Fruit fly (Drosophila melanogaster) whole organism, embryonic: ENCODE results near the gene DIP2.
A peak's percentile ranks its signal among the peaks of the same experiment; 100 is the strongest.

Experiments
- Aef1 ChIP-seq: fragments of 200-800 bp; sonication (Bioruptor generic); IDR thresholded peaks from 3 replicates; pipeline ENCODE4 v1.3.6; 2022; ENCODE audit warnings: missing biosample characterization, missing genetic modification characterization
- CG10431 ChIP-seq: fragments of 200-800 bp; sonication (Bioruptor generic); optimal IDR thresholded peaks from 3 replicates; lab custom pipeline; 2018; ENCODE audit warnings: missing biosample characterization, mild to moderate bottlenecking, missing genetic modification characterization
- CG14710 ChIP-seq: fragments of 200-800 bp; sonication (Bioruptor generic); optimal IDR thresholded peaks from 3 replicates; lab custom pipeline; 2019; ENCODE audit warnings: missing biosample characterization, mild to moderate bottlenecking, missing genetic modification characterization, moderate library complexity
- CG14965 ChIP-seq: fragments of 200-800 bp; sonication (Bioruptor generic); optimal IDR thresholded peaks from 2 replicates; lab custom pipeline; 2016; ENCODE audit warnings: missing biosample characterization, missing genetic modification characterization, borderline replicate concordance
- CG16863 ChIP-seq: fragments of 200-800 bp; sonication (Bioruptor generic); optimal IDR thresholded peaks from 3 replicates; lab custom pipeline; 2016; ENCODE audit warnings: missing biosample characterization, missing genetic modification characterization
- CG17361 ChIP-seq: fragments of 200-800 bp; sonication (Bioruptor generic); IDR thresholded peaks from 3 replicates; pipeline ENCODE4 v1.3.6; 2022; ENCODE audit warnings: missing biosample characterization, missing genetic modification characterization
- CG18476 ChIP-seq: fragments of 200-800 bp; sonication (Bioruptor generic); optimal IDR thresholded peaks from 2 replicates; lab custom pipeline; 2016; ENCODE audit warnings: missing biosample characterization, mild to moderate bottlenecking, missing genetic modification characterization
- CG2120 ChIP-seq: fragments of 200-800 bp; sonication (Bioruptor generic); optimal IDR thresholded peaks from 3 replicates; lab custom pipeline; 2016; ENCODE audit warnings: missing biosample characterization, missing genetic modification characterization
- CG2875 ChIP-seq: fragments of 200-800 bp; sonication (Bioruptor generic); optimal IDR thresholded peaks from 2 replicates; lab custom pipeline; 2017; ENCODE audit warnings: missing biosample characterization, mild to moderate bottlenecking, missing genetic modification characterization, missing genetic modification reagents
- CG31388 ChIP-seq: fragments of 200-800 bp; sonication (Bioruptor generic); optimal IDR thresholded peaks from 2 replicates; lab custom pipeline; 2016; ENCODE audit warnings: missing biosample characterization, missing genetic modification characterization
- CG31441 ChIP-seq: fragments of 200-800 bp; sonication (Bioruptor generic); IDR thresholded peaks from 2 replicates; pipeline ENCODE4 v1.3.6; 2022; ENCODE audit warnings: missing biosample characterization, missing genetic modification characterization
- CG34422 ChIP-seq: fragments of 200-800 bp; sonication (Bioruptor generic); IDR thresholded peaks from 3 replicates; pipeline ENCODE4 v1.3.6; 2022; ENCODE audit warnings: missing biosample characterization, missing genetic modification characterization
- CG6765 ChIP-seq: fragments of 200-800 bp; sonication (Bioruptor generic); optimal IDR thresholded peaks from 3 replicates; lab custom pipeline; 2017; ENCODE audit warnings: missing biosample characterization, mild to moderate bottlenecking, missing genetic modification characterization
- CG6791 ChIP-seq: fragments of 200-800 bp; sonication (Bioruptor generic); IDR thresholded peaks from 3 replicates; pipeline ENCODE4 v1.3.6; 2022; ENCODE audit warnings: missing biosample characterization, missing genetic modification characterization; ENCODE audit not compliant: partially characterized antibody
- CG7556 ChIP-seq: fragments of 200-800 bp; sonication (Bioruptor generic); optimal IDR thresholded peaks from 2 replicates; lab custom pipeline; 2017; ENCODE audit warnings: missing biosample characterization, mild to moderate bottlenecking, missing genetic modification characterization
- CG7928 ChIP-seq: fragments of 200-800 bp; sonication (Bioruptor generic); optimal IDR thresholded peaks from 2 replicates; lab custom pipeline; 2017; ENCODE audit warnings: missing biosample characterization, mild to moderate bottlenecking, missing genetic modification characterization
- CG7987 ChIP-seq: fragments of 200-800 bp; sonication (Bioruptor generic); optimal IDR thresholded peaks from 2 replicates; lab custom pipeline; 2018; ENCODE audit warnings: missing biosample characterization, mild to moderate bottlenecking, missing genetic modification characterization, moderate library complexity
- CG8359 ChIP-seq: fragments of 200-800 bp; sonication (Bioruptor generic); optimal IDR thresholded peaks from 2 replicates; lab custom pipeline; 2017; ENCODE audit warnings: missing biosample characterization, mild to moderate bottlenecking, missing genetic modification characterization, borderline replicate concordance
- CG9609 ChIP-seq: fragments of 200-800 bp; sonication (Bioruptor generic); optimal IDR thresholded peaks from 3 replicates; lab custom pipeline; 2016; ENCODE audit warnings: missing biosample characterization, missing genetic modification characterization
- CTCF ChIP-seq: fragments of 200-800 bp; sonication (Bioruptor generic); optimal IDR thresholded peaks from 2 replicates; lab custom pipeline; 2017; ENCODE audit warnings: missing biosample characterization, mild to moderate bottlenecking, missing genetic modification characterization, moderate library complexity
- Dip3 ChIP-seq: fragments of 200-800 bp; sonication (Bioruptor generic); optimal IDR thresholded peaks from 3 replicates; lab custom pipeline; 2016; ENCODE audit warnings: missing biosample characterization, missing genetic modification characterization
- Dll ChIP-seq: fragments of 200-800 bp; sonication (Bioruptor generic); IDR thresholded peaks from 4 replicates; pipeline ENCODE4 v1.3.6; 2022; ENCODE audit warnings: missing biosample characterization, missing genetic modification characterization; ENCODE audit not compliant: partially characterized antibody
- ERR ChIP-seq: fragments of 200-800 bp; sonication (Bioruptor generic); optimal IDR thresholded peaks from 2 replicates; lab custom pipeline; 2016; ENCODE audit warnings: missing biosample characterization, missing genetic modification characterization
- Gug ChIP-seq: fragments of 200-800 bp; sonication (Bioruptor generic); IDR thresholded peaks from 4 replicates; pipeline ENCODE4 v1.3.6; 2022; ENCODE audit warnings: missing biosample characterization, missing genetic modification characterization
- HLH4C ChIP-seq: fragments of 200-800 bp; sonication (Bioruptor generic); IDR thresholded peaks from 3 replicates; pipeline ENCODE4 v1.3.6; 2022; ENCODE audit warnings: missing biosample characterization, missing genetic modification characterization; ENCODE audit not compliant: partially characterized antibody
- Hr3 ChIP-seq: fragments of 200-800 bp; sonication (Bioruptor generic); optimal IDR thresholded peaks from 3 replicates; lab custom pipeline; 2016; ENCODE audit warnings: missing biosample characterization, missing genetic modification characterization
- Hsf ChIP-seq: fragments of 200-800 bp; sonication (Bioruptor generic); optimal IDR thresholded peaks from 3 replicates; lab custom pipeline; 2016; ENCODE audit warnings: missing biosample characterization, missing genetic modification characterization
- NFAT ChIP-seq: fragments of 200-800 bp; sonication (Bioruptor generic); IDR thresholded peaks from 2 replicates; pipeline ENCODE4 v1.3.6; 2022; ENCODE audit warnings: missing biosample characterization, missing genetic modification characterization
- ash1 ChIP-seq: fragments of 200-800 bp; sonication (Bioruptor generic); optimal IDR thresholded peaks from 2 replicates; lab custom pipeline; 2018; ENCODE audit warnings: missing biosample characterization, mild to moderate bottlenecking, missing genetic modification characterization
- bsh ChIP-seq, 2 experiments: fragments of 200-800 bp; sonication (Bioruptor generic); optimal IDR thresholded peaks; 2 replicates each; lab custom pipeline; 2017 to 2018; ENCODE audit warnings: mild to moderate bottlenecking in 2 of 2, missing biosample characterization in 2 of 2, missing genetic modification characterization in 2 of 2, moderate library complexity in 1 of 2
- crol ChIP-seq: fragments of 200-800 bp; sonication (Bioruptor generic); IDR thresholded peaks from 2 replicates; pipeline ENCODE4 v1.3.6; 2022; ENCODE audit warnings: missing biosample characterization, missing genetic modification characterization
- dan ChIP-seq: fragments of 200-800 bp; sonication (Bioruptor generic); IDR thresholded peaks from 2 replicates; pipeline ENCODE4 v1.3.6; 2022; ENCODE audit warnings: missing biosample characterization, missing genetic modification characterization
- ewg ChIP-seq: fragments of 200-800 bp; sonication (Bioruptor generic); optimal IDR thresholded peaks from 3 replicates; lab custom pipeline; 2017; ENCODE audit warnings: mild to moderate bottlenecking, missing biosample characterization, missing genetic modification reagents, missing genetic modification characterization
- fru ChIP-seq: fragments of >200 bp; optimal IDR thresholded peaks from 2 replicates; lab custom pipeline; 2017
- gsb-n ChIP-seq: fragments of 200-800 bp; sonication (Bioruptor generic); optimal IDR thresholded peaks from 3 replicates; lab custom pipeline; 2018; ENCODE audit warnings: missing biosample characterization, mild to moderate bottlenecking, missing genetic modification characterization
- luna ChIP-seq: fragments of 200-800 bp; sonication (Bioruptor generic); optimal IDR thresholded peaks from 2 replicates; lab custom pipeline; 2016; ENCODE audit warnings: missing biosample characterization, missing genetic modification characterization
- mirr ChIP-seq: fragments of 200-800 bp; sonication (Bioruptor generic); optimal IDR thresholded peaks from 3 replicates; lab custom pipeline; 2018; ENCODE audit warnings: missing biosample characterization, mild to moderate bottlenecking, missing genetic modification characterization
- onecut ChIP-seq: fragments of 200-800 bp; sonication (Bioruptor generic); IDR thresholded peaks from 2 replicates; pipeline ENCODE4 v1.3.6; 2022; ENCODE audit warnings: missing biosample characterization, missing genetic modification characterization
- p53 ChIP-seq: fragments of 200-800 bp; sonication (Bioruptor generic); optimal IDR thresholded peaks from 2 replicates; lab custom pipeline; 2016; ENCODE audit warnings: missing biosample characterization, missing genetic modification characterization
- pan ChIP-seq, 4 experiments: fragments of >200 bp in 3 of 4; fragments of 200-800 bp in 1 of 4; sonication (Bioruptor generic) in 1 of 4; optimal IDR thresholded peaks in 3 of 4; IDR thresholded peaks in 1 of 4; 2 replicates each; pipeline versions ENCODE4 v1.3.6 to Lab custom; 2017 to 2022; ENCODE audit warnings: missing biosample characterization in 2 of 4, missing genetic modification characterization in 2 of 4, mixed read lengths in 1 of 4
- sc ChIP-seq, 3 experiments: fragments of >200 bp in 2 of 3; fragments of 200-800 bp in 1 of 3; sonication (Bioruptor generic) in 1 of 3; optimal IDR thresholded peaks; 2 replicates in 2 of 3; 3 replicates in 1 of 3; lab custom pipeline; 2017; ENCODE audit warnings: mild to moderate bottlenecking in 1 of 3, missing biosample characterization in 1 of 3, missing genetic modification characterization in 1 of 3, missing genetic modification reagents in 1 of 3
- scrt ChIP-seq: fragments of 200-800 bp; sonication (Bioruptor generic); optimal IDR thresholded peaks from 2 replicates; lab custom pipeline; 2018; ENCODE audit warnings: missing biosample characterization, mild to moderate bottlenecking, missing genetic modification characterization, moderate library complexity
- sens ChIP-seq: fragments of 200-800 bp; sonication (Bioruptor generic); peaks from one replicate; lab custom pipeline; 2016; ENCODE audit warnings: missing biosample characterization, missing genetic modification characterization
- tin ChIP-seq: fragments of 200-800 bp; sonication (Bioruptor generic); optimal IDR thresholded peaks from 3 replicates; lab custom pipeline; 2016; ENCODE audit warnings: missing biosample characterization, missing genetic modification characterization
- tll ChIP-seq, 2 experiments: fragments of 200-800 bp in 1 of 2; fragments of >200 bp in 1 of 2; sonication (Bioruptor generic) in 1 of 2; optimal IDR thresholded peaks; 2 replicates each; lab custom pipeline; 2017 to 2019; ENCODE audit warnings: missing biosample characterization in 2 of 2, missing genetic modification characterization in 2 of 2, mild to moderate bottlenecking in 1 of 2, moderate library complexity in 1 of 2
- tna ChIP-seq: fragments of 200-800 bp; sonication (Bioruptor generic); IDR thresholded peaks from 2 replicates; pipeline ENCODE4 v1.3.6; 2022; ENCODE audit warnings: missing biosample characterization, missing genetic modification characterization; ENCODE audit not compliant: partially characterized antibody
- trem ChIP-seq: fragments of 200-800 bp; optimal IDR thresholded peaks from 3 replicates; lab custom pipeline; 2019; ENCODE audit warnings: missing biosample characterization, mild to moderate bottlenecking, missing genetic modification characterization, moderate library complexity
- vnd ChIP-seq: fragments of 200-800 bp; sonication (Bioruptor generic); IDR thresholded peaks from 3 replicates; pipeline ENCODE4 v1.3.6; 2022; ENCODE audit warnings: missing biosample characterization, missing genetic modification characterization; ENCODE audit not compliant: partially characterized antibody

Gene DIP2

dm6 chr3L:264378-265151 lies 6.8 kb upstream of the DIP2 start, which contains the start of the genes Tudor-SN and mRpL17 (continued):
- TF ChIP-seq vnd (GFP tag; lab: Robert Waterston, UW) (peak; percentile 98), CTCF (GFP tag; lab: Kevin White, UChicago) (peak; percentile 6), Hsf (GFP tag; lab: Kevin White, UChicago) (peak; percentile 16), CG34422 (GFP tag; lab: Robert Waterston, UW) (0 out of 3 replicates have a peak, but pooled peaks have one; percentile 34), CG31441 (GFP tag; lab: Robert Waterston, UW) (peak; percentile 57; the same call in 1 of the 2 replicates), sens (peak; percentile 79), sc (optimal IDR thresholded peaks at IDR 0.05; lab: Kevin White, UChicago) (no peak), sc (GFP tag; optimal IDR thresholded peaks at IDR 0.05; lab: Kevin White, UChicago) (peak; percentile 15), crol (GFP tag; lab: Robert Waterston, UW) (no peak), CG2120 (GFP tag; lab: Kevin White, UChicago) (peak; percentile 59), NFAT (peak; percentile 66; the same call in 1 of the 2 replicates), CG2875 (no peak), CG7987 (GFP tag; lab: Kevin White, UChicago) (no peak), Hr3 (GFP tag; lab: Kevin White, UChicago) (peak; percentile 65), CG14965 (no peak), Aef1 (no peak), onecut (GFP tag; lab: Robert Waterston, UW) (no peak), CG16863 (GFP tag; lab: Kevin White, UChicago) (peak; percentile 5), p53 (GFP tag; lab: Kevin White, UChicago) (no peak), CG6765 (GFP tag; lab: Kevin White, UChicago) (peak; percentile 17), CG10431 (GFP tag; lab: Kevin White, UChicago) (peak; percentile 54), CG7928 (GFP tag; lab: Kevin White, UChicago) (peak; percentile 17), ewg (GFP tag; lab: Kevin White, UChicago) (peak; percentile 44), pan (optimal IDR thresholded peaks at IDR 0.05; lab: Kevin White, UChicago) (no peak), pan (GFP tag; optimal IDR thresholded peaks at IDR 0.05 in 1 of 2, IDR thresholded peaks at IDR 0.05 in 1 of 2) (peak in 1 of 2 experiments; percentile 27), tin (peak; percentile 30), gsb-n (peak; percentile 13), ERR (GFP tag; lab: Kevin White, UChicago) (no peak), CG17361 (GFP tag; lab: Robert Waterston, UW) (peak; percentile 66; the same call in 2 of the 3 replicates), tll (GFP tag; optimal IDR thresholded peaks at IDR 0.05; lab: Kevin White, UChicago) (no peak), trem (tag; lab: Kevin White, UChicago) (peak; percentile 98), Dip3 (GFP tag; lab: Kevin White, UChicago) (peak; percentile 39), HLH4C (GFP tag; lab: Robert Waterston, UW) (peak; percentile 98), luna (no peak), bsh (GFP tag; optimal IDR thresholded peaks at IDR 0.05; lab: Kevin White, UChicago) (peak in 1 of 2 experiments; percentile 11), CG9609 (GFP tag; lab: Kevin White, UChicago) (no peak), scrt (GFP tag; lab: Kevin White, UChicago) (peak; percentile 11), CG31388 (GFP tag; lab: Kevin White, UChicago) (no peak), CG18476 (no peak), tna (peak; percentile 95), fru (lab: Kevin White, UChicago) (no peak), CG8359 (GFP tag; lab: Kevin White, UChicago) (no peak), mirr (GFP tag; lab: Kevin White, UChicago) (peak; percentile 14), Dll (GFP tag; lab: Robert Waterston, UW) (peak; percentile 96), ash1 (GFP tag; lab: Kevin White, UChicago) (no peak), Gug (GFP tag; lab: Robert Waterston, UW) (peak; percentile 54; the same call in 1 of the 4 replicates), CG6791 (peak; percentile 98), dan (GFP tag; lab: Robert Waterston, UW) (no peak), CG14710 (tag; lab: Kevin White, UChicago) (peak; percentile 93), CG7556 (GFP tag; lab: Kevin White, UChicago) (peak; percentile 34)
